Worm (Caenorhabditis elegans): Measurements from ENCODE around the gene sdf-9.

DNA sequence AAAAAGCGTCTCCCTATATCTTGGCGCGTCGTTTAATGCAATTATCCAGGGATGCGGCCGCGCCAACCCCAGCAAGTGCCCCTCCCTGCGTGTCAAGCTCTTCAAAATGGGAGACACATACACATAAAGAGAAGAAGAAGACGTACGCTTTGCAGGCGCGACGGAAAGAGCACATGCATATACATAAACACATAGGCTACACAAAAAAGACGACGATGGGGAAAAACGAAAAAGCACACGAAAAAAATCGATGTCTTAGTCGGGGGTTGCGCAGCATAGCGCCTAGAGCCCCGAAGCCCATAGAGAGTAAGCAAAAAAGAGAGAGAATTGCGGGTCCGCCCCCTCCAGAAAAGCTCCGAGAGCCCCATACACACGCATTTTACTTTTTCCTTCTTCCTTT, 8.9 kb upstream of the sdf-9 start, which contains the start of gene tpan-1:
- no peak for TF ChIP-seq T26A8.4 (GFP tag; IDR thresholded peaks at IDR 0.05)
- no peak for TF ChIP-seq egl-43 (GFP tag; IDR thresholded peaks at IDR 0.05)
- peak; percentile 53 for TF ChIP-seq fkh-10 (GFP tag; optimal IDR thresholded peaks at IDR 0.05)
- no peak for TF ChIP-seq daf-16 (GFP tag; optimal IDR thresholded peaks at IDR 0.05)
- TF ChIP-seq daf-16 (tag; optimal IDR thresholded peaks at IDR 0.05): peak; percentile 3
- TF ChIP-seq nhr-25 (tag; optimal IDR thresholded peaks at IDR 0.05; ENCODE audit: borderline replicate concordance, insufficient read depth): no peak
- TF ChIP-seq lim-7 (GFP tag; IDR thresholded peaks at IDR 0.05): no peak
- no peak for TF ChIP-seq ztf-11 (tag; optimal IDR thresholded peaks at IDR 0.05)
- TF ChIP-seq pqm-1 (tag; optimal IDR thresholded peaks at IDR 0.05): no peak
- TF ChIP-seq hlh-30 (tag; optimal IDR thresholded peaks at IDR 0.05; ENCODE audit: insufficient read depth): peak; percentile 42
- no peak for TF ChIP-seq jun-1 (tag; optimal IDR thresholded peaks at IDR 0.05)
- no peak for TF ChIP-seq aly-2 (tag; optimal IDR thresholded peaks at IDR 0.05)
